Worm (Caenorhabditis elegans) whole organism, L2 larva: Measurements from ENCODE around the gene T07F12.2.

Experiments
- R02D3.7 ChIP-seq: fragments of 150-350 bp; optimal IDR thresholded peaks from 2 replicates; lab custom pipeline; 2014; ENCODE audit warnings: missing biosample characterization, missing genetic modification characterization
- ZK546.5 ChIP-seq: sonication (generic microtip); optimal IDR thresholded peaks from 2 replicates; lab custom pipeline; 2017; ENCODE audit warnings: missing biosample characterization, missing genetic modification characterization
- ama-1 ChIP-seq: fragments of 150-350 bp; optimal IDR thresholded peaks from 2 replicates; lab custom pipeline; 2018; ENCODE audit warnings: inconsistent platforms
- ceh-16 ChIP-seq: fragments of 150-350 bp; optimal IDR thresholded peaks from 2 replicates; lab custom pipeline; 2014; ENCODE audit warnings: missing biosample characterization, missing genetic modification characterization
- crh-2 ChIP-seq: sonication (generic microtip); optimal IDR thresholded peaks from 2 replicates; lab custom pipeline; 2017; ENCODE audit warnings: missing biosample characterization, missing genetic modification characterization
- dmd-4 ChIP-seq: sonication (generic microtip); optimal IDR thresholded peaks from 2 replicates; lab custom pipeline; 2017; ENCODE audit warnings: missing biosample characterization, missing genetic modification characterization
- egl-27 ChIP-seq: sonication (generic microtip); optimal IDR thresholded peaks from 3 replicates; lab custom pipeline; 2017; ENCODE audit warnings: missing biosample characterization, missing genetic modification reagents, missing genetic modification characterization
- elt-1 ChIP-seq: fragments of 150-350 bp; optimal IDR thresholded peaks from 2 replicates; lab custom pipeline; 2014; ENCODE audit warnings: missing biosample characterization, missing genetic modification characterization
- elt-3 ChIP-seq: sonication (generic microtip); optimal IDR thresholded peaks from 2 replicates; lab custom pipeline; 2017; ENCODE audit warnings: missing biosample characterization, missing genetic modification characterization
- fos-1 ChIP-seq: fragments of 150-350 bp; optimal IDR thresholded peaks from 2 replicates; lab custom pipeline; 2014; ENCODE audit warnings: missing biosample characterization, missing genetic modification characterization
- gmeb-1 ChIP-seq: fragments of 150-350 bp; optimal IDR thresholded peaks from 2 replicates; lab custom pipeline; 2014; ENCODE audit warnings: missing biosample characterization, missing genetic modification characterization
- lin-13 ChIP-seq: fragments of 150-350 bp; optimal IDR thresholded peaks from 2 replicates; lab custom pipeline; 2014; ENCODE audit warnings: missing biosample characterization, missing genetic modification reagents, missing genetic modification characterization
- mbf-1 ChIP-seq: sonication (generic microtip); optimal IDR thresholded peaks from 2 replicates; lab custom pipeline; 2017; ENCODE audit warnings: missing biosample characterization, missing genetic modification characterization
- nhr-10 ChIP-seq: sonication (generic microtip); optimal IDR thresholded peaks from 2 replicates; lab custom pipeline; 2017; ENCODE audit warnings: missing biosample characterization, missing genetic modification characterization
- nhr-12 ChIP-seq: fragments of 150-350 bp; optimal IDR thresholded peaks from 2 replicates; lab custom pipeline; 2014; ENCODE audit warnings: missing biosample characterization, missing genetic modification characterization
- nhr-21 ChIP-seq: fragments of 150-350 bp; optimal IDR thresholded peaks from 2 replicates; lab custom pipeline; 2014; ENCODE audit warnings: missing biosample characterization, missing genetic modification characterization
- nhr-237 ChIP-seq: fragments of 150-350 bp; optimal IDR thresholded peaks from 2 replicates; lab custom pipeline; 2014; ENCODE audit warnings: missing biosample characterization, missing genetic modification characterization
- nhr-25 ChIP-seq: fragments of 150-350 bp; sonication (generic microtip); optimal IDR thresholded peaks from 3 replicates; lab custom pipeline; 2014; ENCODE audit warnings: missing biosample characterization, missing genetic modification characterization
- nhr-6 ChIP-seq: fragments of 150-350 bp; optimal IDR thresholded peaks from 2 replicates; lab custom pipeline; 2014; ENCODE audit warnings: missing biosample characterization, missing genetic modification characterization
- nhr-77 ChIP-seq: fragments of 150-350 bp; optimal IDR thresholded peaks from 2 replicates; lab custom pipeline; 2014; ENCODE audit warnings: missing biosample characterization, missing genetic modification characterization
- sem-4 ChIP-seq: fragments of 150-350 bp; optimal IDR thresholded peaks from 2 replicates; lab custom pipeline; 2014; ENCODE audit warnings: missing biosample characterization, missing genetic modification reagents, missing genetic modification characterization
- sma-3 ChIP-seq: sonication (generic microtip); optimal IDR thresholded peaks from 2 replicates; lab custom pipeline; 2016; ENCODE audit warnings: missing genetic modification reagents, missing genetic modification characterization, missing compliant biosample characterization
- sma-9 ChIP-seq, 2 experiments: fragments of 150-350 bp in 1 of 2; sonication (generic microtip) in 1 of 2; optimal IDR thresholded peaks; 2 replicates each; lab custom pipeline; 2014 to 2016; ENCODE audit warnings: missing genetic modification characterization in 2 of 2, mild to moderate bottlenecking in 1 of 2, missing biosample characterization in 1 of 2, missing compliant biosample characterization in 1 of 2, missing genetic modification reagents in 1 of 2, moderate library complexity in 1 of 2
- unc-39 ChIP-seq: fragments of 150-350 bp; optimal IDR thresholded peaks from 2 replicates; lab custom pipeline; 2014; ENCODE audit warnings: missing biosample characterization, missing genetic modification characterization
- unc-55 ChIP-seq: fragments of 150-350 bp; sonication (generic microtip); optimal IDR thresholded peaks from 3 replicates; lab custom pipeline; 2014; ENCODE audit warnings: missing biosample characterization, missing genetic modification reagents, missing genetic modification characterization
- zag-1 ChIP-seq: fragments of 150-350 bp; optimal IDR thresholded peaks from 2 replicates; lab custom pipeline; 2014; ENCODE audit warnings: missing biosample characterization, missing genetic modification characterization
- ztf-11 ChIP-seq: sonication (generic microtip); optimal IDR thresholded peaks from 2 replicates; lab custom pipeline; 2017; ENCODE audit warnings: missing biosample characterization, missing genetic modification characterization

T07F12.2 gene

DNA sequence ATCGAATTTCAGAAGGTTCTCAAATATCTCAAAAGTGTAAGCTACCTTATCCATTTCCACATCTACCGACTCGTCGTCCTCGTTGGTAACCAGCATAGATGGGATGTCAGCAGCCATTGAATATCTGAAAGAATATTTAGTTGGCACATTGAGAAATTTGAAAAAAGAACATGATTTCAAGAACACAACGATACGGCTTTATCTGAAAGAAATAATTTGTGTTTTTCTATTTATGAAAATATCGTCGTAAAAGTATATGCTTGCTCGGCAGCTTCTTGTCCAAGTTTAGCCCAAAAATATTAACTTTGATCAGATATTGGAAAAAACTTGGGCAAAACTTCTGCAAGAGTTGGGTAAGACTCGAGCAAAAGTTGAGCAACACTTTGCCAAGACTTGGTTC is 10.6 kb downstream of the T07F12.2 start, which contains the start of gene T07F12.4:
TSS of gene T07F12.4 (minus strand) at position 130 of the 400 bp plus-strand sequence.
- TF ChIP-seq elt-1 (tag; lab: Kevin White, UChicago) (no peak), gmeb-1 (tag; lab: Kevin White, UChicago) (no peak), sma-9 (GFP tag; optimal IDR thresholded peaks at IDR 0.05; lab: Kevin White, UChicago) (no peak), sma-9 (tag; optimal IDR thresholded peaks at IDR 0.05; lab: Kevin White, UChicago) (no peak), nhr-12 (tag; lab: Kevin White, UChicago) (no peak), R02D3.7 (no peak), mbf-1 (tag; lab: Kevin White, UChicago) (no peak), nhr-77 (tag; lab: Kevin White, UChicago) (no peak), nhr-25 (no peak), nhr-237 (tag; lab: Kevin White, UChicago) (no peak), ceh-16 (tag; lab: Kevin White, UChicago) (no peak), nhr-6 (no peak), sma-3 (no peak), ztf-11 (tag; lab: Kevin White, UChicago) (no peak)

- TF ChIP-seq sma-9 (GFP tag; optimal IDR thresholded peaks at IDR 0.05; lab: Kevin White, UChicago) = peak; percentile 17
- TF ChIP-seq sma-9 (tag; optimal IDR thresholded peaks at IDR 0.05; lab: Kevin White, UChicago) = no peak
- no peak for TF ChIP-seq unc-39 (tag; lab: Kevin White, UChicago)
- no peak for TF ChIP-seq dmd-4 (tag; lab: Kevin White, UChicago)
- peak; percentile 26 for TF ChIP-seq zag-1 (tag; lab: Kevin White, UChicago)
- no peak for TF ChIP-seq lin-13 (GFP tag; lab: Kevin White, UChicago)
Measured at ce11 chrX:4901974-4902373, 11.9 kb downstream of the T07F12.2 start.

- TF ChIP-seq nhr-21 (tag; lab: Kevin White, UChicago) (no peak), ceh-16 (tag; lab: Kevin White, UChicago) (no peak), unc-55 (GFP tag; lab: Kevin White, UChicago) (no peak), R02D3.7 (no peak), nhr-10 (tag; lab: Kevin White, UChicago) (no peak), elt-1 (tag; lab: Kevin White, UChicago) (no peak)
Measured at ce11 chrX:4902376-4902775, 12.3 kb downstream of the T07F12.2 start.

- peak; percentile 25 for TF ChIP-seq crh-2 (tag; lab: Kevin White, UChicago)
- no peak for TF ChIP-seq lin-13 (GFP tag; lab: Kevin White, UChicago)
- peak; percentile 81 for TF ChIP-seq fos-1 (tag; lab: Kevin White, UChicago)
- no peak for TF ChIP-seq sem-4 (tag; lab: Kevin White, UChicago)
Measured at ce11 chrX:4905804-4906203, 15.8 kb downstream of the T07F12.2 start, which contains the start of gene K05B2.2. K05B2.2 (plus strand) TSS chrX:4906081.

ce11 chrX:4911287-4911876 is 21.3 kb downstream of the T07F12.2 start:
- TF ChIP-seq elt-1 (tag; lab: Kevin White, UChicago) (no peak), sma-9 (GFP tag; optimal IDR thresholded peaks at IDR 0.05; lab: Kevin White, UChicago) (peak; percentile 38), sma-9 (tag; optimal IDR thresholded peaks at IDR 0.05; lab: Kevin White, UChicago) (no peak), zag-1 (tag; lab: Kevin White, UChicago) (no peak), ceh-16 (tag; lab: Kevin White, UChicago) (no peak), nhr-25 (peak; percentile 26), sma-3 (peak; percentile 33)
- TF ChIP-seq, all 48 proteins: peak for 3

DNA sequence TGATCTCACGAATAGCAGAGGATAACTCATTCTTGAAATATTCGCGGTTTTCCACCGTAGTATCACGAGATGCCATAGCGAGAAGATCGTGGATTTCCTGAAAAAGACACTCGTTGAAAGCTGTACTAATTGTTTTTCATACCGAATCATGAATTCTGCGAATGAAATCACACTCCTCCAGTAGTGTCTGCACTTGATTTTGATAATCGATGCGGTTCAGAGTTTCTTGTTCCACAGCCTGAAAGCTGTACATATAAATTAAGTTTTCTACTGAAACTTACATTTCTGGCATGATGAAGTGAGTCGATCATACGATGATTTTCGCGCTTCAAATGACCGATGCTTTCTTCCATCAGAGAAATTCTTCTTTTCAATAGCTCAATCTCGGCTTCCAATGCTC is 24.4 kb downstream of the T07F12.2 start:
- no peak for TF ChIP-seq ama-1
- TF ChIP-seq egl-27 (tag; lab: Kevin White, UChicago) = no peak
- no peak for TF ChIP-seq unc-39 (tag; lab: Kevin White, UChicago)
- TF ChIP-seq ZK546.5 = no peak
- TF ChIP-seq gmeb-1 (tag; lab: Kevin White, UChicago) = no peak
- no peak for TF ChIP-seq nhr-25

- TF ChIP-seq unc-55 (GFP tag; lab: Kevin White, UChicago) (no peak), elt-3 (tag; lab: Kevin White, UChicago) (no peak)
Measured at ce11 chrX:4915879-4916278, 25.8 kb downstream of the T07F12.2 start, which contains the start of gene ifa-4. ifa-4 (minus strand) TSS chrX:4915979.
